Worm (Caenorhabditis elegans) whole organism, L3 larva: ENCODE results near the gene ZK622.1.

Experiments used
- ZK546.5 ChIP-seq: sonication (generic microtip); optimal IDR thresholded peaks from 2 replicates; lab custom pipeline; 2017; ENCODE audit warnings: missing biosample characterization, missing genetic modification characterization
- aly-2 ChIP-seq: fragments of 150-350 bp; optimal IDR thresholded peaks from 2 replicates; lab custom pipeline; 2014; ENCODE audit warnings: missing biosample characterization, missing genetic modification characterization
- ama-1 ChIP-seq: fragments of 150-350 bp; optimal IDR thresholded peaks from 2 replicates; lab custom pipeline; 2018
- ceh-16 ChIP-seq: sonication (generic microtip); optimal IDR thresholded peaks from 2 replicates; lab custom pipeline; 2017; ENCODE audit warnings: missing biosample characterization, missing genetic modification characterization
- ceh-9 ChIP-seq: sonication (generic microtip); optimal IDR thresholded peaks from 2 replicates; lab custom pipeline; 2018; ENCODE audit warnings: missing biosample characterization, missing genetic modification characterization
- daf-12 ChIP-seq: fragments of 150-350 bp; optimal IDR thresholded peaks from 2 replicates; lab custom pipeline; 2014; ENCODE audit warnings: missing biosample characterization, missing genetic modification reagents, missing genetic modification characterization
- egl-27 ChIP-seq: sonication (generic microtip); optimal IDR thresholded peaks from 4 replicates; lab custom pipeline; 2017; ENCODE audit warnings: missing biosample characterization, missing genetic modification reagents, missing genetic modification characterization
- egl-5 ChIP-seq: fragments of 150-350 bp; optimal IDR thresholded peaks from 2 replicates; lab custom pipeline; 2017; ENCODE audit warnings: missing biosample characterization, missing genetic modification reagents, missing genetic modification characterization, inconsistent platforms
- elt-2 ChIP-seq: sonication (generic microtip); optimal IDR thresholded peaks from 2 replicates; lab custom pipeline; 2016; ENCODE audit warnings: missing genetic modification reagents, mild to moderate bottlenecking, missing genetic modification characterization, missing compliant biosample characterization
- fkh-10 ChIP-seq: sonication (generic microtip); optimal IDR thresholded peaks from 2 replicates; lab custom pipeline; 2017; ENCODE audit warnings: missing biosample characterization, missing genetic modification reagents, missing genetic modification characterization
- fos-1 ChIP-seq: fragments of 150-350 bp; optimal IDR thresholded peaks from 2 replicates; lab custom pipeline; 2014; ENCODE audit warnings: missing biosample characterization, missing genetic modification characterization
- hmg-11 ChIP-seq: sonication (generic microtip); optimal IDR thresholded peaks from 2 replicates; lab custom pipeline; 2016; ENCODE audit warnings: missing genetic modification characterization, missing compliant biosample characterization
- jun-1 ChIP-seq: fragments of 150-350 bp; optimal IDR thresholded peaks from 2 replicates; lab custom pipeline; 2014; ENCODE audit warnings: missing biosample characterization, missing genetic modification reagents, missing genetic modification characterization
- lin-15B ChIP-seq: fragments of 150-350 bp; optimal IDR thresholded peaks from 2 replicates; lab custom pipeline; 2014; ENCODE audit warnings: missing biosample characterization, missing genetic modification characterization
- lin-39 ChIP-seq: fragments of 150-350 bp; optimal IDR thresholded peaks from 2 replicates; lab custom pipeline; 2018; ENCODE audit warnings: missing biosample characterization, missing genetic modification reagents, missing genetic modification characterization
- lsy-12 ChIP-seq: sonication (generic microtip); optimal IDR thresholded peaks from 2 replicates; lab custom pipeline; 2016; ENCODE audit warnings: mild to moderate bottlenecking, missing genetic modification characterization, missing compliant biosample characterization
- nfya-1 ChIP-seq: sonication (generic microtip); optimal IDR thresholded peaks from 2 replicates; lab custom pipeline; 2017; ENCODE audit warnings: missing genetic modification characterization, mild to moderate bottlenecking, missing compliant biosample characterization, antibody characterized with exemption, moderate library complexity; ENCODE audit not compliant: insufficient read depth
- nhr-11 ChIP-seq: fragments of 150-350 bp; optimal IDR thresholded peaks from 2 replicates; lab custom pipeline; 2014; ENCODE audit warnings: missing biosample characterization, missing genetic modification characterization
- nhr-12 ChIP-seq: fragments of 150-350 bp; optimal IDR thresholded peaks from 2 replicates; lab custom pipeline; 2014; ENCODE audit warnings: missing biosample characterization, missing genetic modification characterization
- nhr-23 ChIP-seq: fragments of 150-350 bp; optimal IDR thresholded peaks from 2 replicates; lab custom pipeline; 2014; ENCODE audit warnings: missing biosample characterization, missing genetic modification reagents, missing genetic modification characterization
- nhr-25 ChIP-seq: sonication (generic microtip); optimal IDR thresholded peaks from 2 replicates; lab custom pipeline; 2017; ENCODE audit warnings: missing biosample characterization, missing genetic modification characterization
- nhr-28 ChIP-seq: fragments of 150-350 bp; optimal IDR thresholded peaks from 2 replicates; lab custom pipeline; 2014; ENCODE audit warnings: missing biosample characterization, missing genetic modification characterization
- nhr-43 ChIP-seq: sonication (generic microtip); optimal IDR thresholded peaks from 2 replicates; lab custom pipeline; 2016; ENCODE audit warnings: mild to moderate bottlenecking, missing genetic modification characterization, missing compliant biosample characterization; ENCODE audit not compliant: poor library complexity, severe bottlenecking
- nhr-76 ChIP-seq: fragments of 150-350 bp; sonication (generic microtip); optimal IDR thresholded peaks from 5 replicates; lab custom pipeline; 2014; ENCODE audit warnings: missing biosample characterization, missing genetic modification characterization
- nhr-77 ChIP-seq: fragments of 150-350 bp; optimal IDR thresholded peaks from 2 replicates; lab custom pipeline; 2014; ENCODE audit warnings: missing biosample characterization, missing genetic modification characterization
- pha-4 ChIP-seq: fragments of 150-350 bp; optimal IDR thresholded peaks from 2 replicates; lab custom pipeline; 2014; ENCODE audit warnings: missing biosample characterization, missing genetic modification reagents, missing genetic modification characterization
- pqm-1 ChIP-seq: fragments of 150-350 bp; optimal IDR thresholded peaks from 2 replicates; lab custom pipeline; 2017; ENCODE audit warnings: missing biosample characterization, missing genetic modification characterization, inconsistent platforms
- sea-2 ChIP-seq: fragments of 150-350 bp; sonication (generic microtip); optimal IDR thresholded peaks from 4 replicates; lab custom pipeline; 2014; ENCODE audit warnings: missing biosample characterization, missing genetic modification reagents, missing genetic modification characterization
- tbx-2 ChIP-seq: sonication (generic microtip); optimal IDR thresholded peaks from 2 replicates; lab custom pipeline; 2016; ENCODE audit warnings: mild to moderate bottlenecking, missing genetic modification characterization, missing compliant biosample characterization
- unc-39 ChIP-seq: sonication (generic microtip); optimal IDR thresholded peaks from 4 replicates; lab custom pipeline; 2017; ENCODE audit warnings: missing biosample characterization, missing genetic modification characterization
- unc-62 ChIP-seq: fragments of 150-350 bp; sonication (generic microtip); optimal IDR thresholded peaks from 4 replicates; lab custom pipeline; 2014; ENCODE audit warnings: missing biosample characterization, missing genetic modification reagents, missing genetic modification characterization
- zag-1 ChIP-seq: fragments of 150-350 bp; optimal IDR thresholded peaks from 2 replicates; lab custom pipeline; 2014; ENCODE audit warnings: missing biosample characterization, missing genetic modification characterization

ZK622.1 gene

DNA sequence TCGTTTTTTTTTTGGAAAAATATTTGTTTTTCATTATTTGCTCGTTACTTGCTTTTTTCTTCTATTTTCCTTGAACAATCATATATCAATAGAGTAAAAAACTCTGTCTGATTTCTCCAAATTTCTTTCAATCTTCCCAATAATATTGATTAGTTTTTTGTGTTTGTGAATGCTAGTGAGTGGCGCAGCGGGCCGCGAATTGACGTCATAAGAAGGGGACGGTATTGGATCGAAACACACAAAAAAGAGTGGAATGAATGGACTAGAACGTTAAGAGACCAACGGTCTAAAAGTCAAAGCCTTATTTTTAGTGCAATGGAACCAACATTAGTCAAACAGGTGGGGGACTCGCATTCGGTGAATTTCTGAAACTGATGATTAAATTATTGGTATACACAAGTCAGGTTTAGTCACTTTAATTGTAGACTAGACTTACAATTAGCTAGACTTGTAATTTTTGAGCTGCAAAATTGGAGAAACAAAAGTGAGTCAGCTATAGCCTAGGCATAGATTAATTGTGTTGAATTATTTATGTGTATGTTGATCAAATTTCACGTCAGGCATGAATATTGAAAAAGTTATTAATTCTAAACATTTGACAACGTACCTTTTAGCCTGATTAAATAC is 38.2 kb downstream of the ZK622.1 start:
- TF ChIP-seq ceh-16 (no peak), daf-12 (tag; lab: Kevin White, UChicago) (no peak), nhr-11 (tag; lab: Kevin White, UChicago) (peak; percentile 21), ZK546.5 (no peak), nfya-1 (tag; lab: Kevin White, UChicago) (peak; percentile 62), elt-2 (tag; lab: Kevin White, UChicago) (peak; percentile 29), pha-4 (tag; lab: Kevin White, UChicago) (peak; percentile 75), ama-1 (lab: Kevin White, UChicago) (no peak), fkh-10 (no peak), pqm-1 (tag; lab: Kevin White, UChicago) (peak; percentile 39), nhr-28 (no peak), ceh-9 (tag; lab: Kevin White, UChicago) (no peak), nhr-25 (tag; lab: Kevin White, UChicago) (peak; percentile 14), nhr-23 (peak; percentile 9)

DNA sequence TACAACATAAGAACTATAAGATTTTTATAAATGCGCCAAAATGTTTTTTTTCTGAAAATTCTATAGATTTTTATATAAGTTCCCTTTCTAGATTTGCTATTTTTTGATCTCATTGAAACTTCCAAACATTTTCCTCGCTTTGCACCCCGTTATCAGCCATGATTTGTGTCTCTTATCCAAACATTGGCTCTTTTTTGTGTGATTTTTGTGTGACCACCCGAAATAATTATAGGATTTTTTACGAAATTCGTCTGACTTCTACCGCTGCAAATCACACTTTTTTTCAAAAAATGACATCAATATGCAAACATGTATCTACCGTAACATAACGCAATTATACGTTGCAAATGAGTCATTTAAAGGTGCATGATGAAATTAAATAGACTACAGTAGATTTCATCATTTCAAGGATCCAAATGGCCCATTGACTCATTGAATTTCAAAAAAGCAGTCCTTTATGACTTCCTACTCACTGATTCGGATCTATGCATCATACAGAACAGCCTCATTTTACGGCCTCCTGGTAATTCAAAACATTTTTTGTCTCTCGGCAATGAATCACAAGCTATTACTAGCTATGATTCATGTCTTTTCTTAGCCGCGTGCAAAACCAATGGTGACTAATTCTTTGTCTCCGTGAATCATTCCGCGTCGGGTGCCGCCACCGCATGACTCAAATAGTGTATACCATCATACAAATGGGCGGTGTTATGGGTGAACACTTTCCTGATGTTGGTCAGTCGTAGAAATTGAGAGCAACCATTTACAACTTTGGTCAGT is 38.9 kb downstream of the ZK622.1 start:
- no peak for TF ChIP-seq ama-1 (lab: Kevin White, UChicago)
- TF ChIP-seq fos-1 (tag; lab: Kevin White, UChicago): peak; percentile 95
- no peak for TF ChIP-seq lin-39 (tag; lab: Kevin White, UChicago)
- no peak for TF ChIP-seq egl-5 (tag; lab: Kevin White, UChicago)
- no peak for TF ChIP-seq nfya-1 (tag; lab: Kevin White, UChicago)
- TF ChIP-seq nhr-28: no peak
- peak; percentile 71 for TF ChIP-seq elt-2 (tag; lab: Kevin White, UChicago)
- TF ChIP-seq nhr-11 (tag; lab: Kevin White, UChicago): no peak
- peak; percentile 4 for TF ChIP-seq lsy-12 (tag; lab: Kevin White, UChicago)
- peak; percentile 36 for TF ChIP-seq pqm-1 (tag; lab: Kevin White, UChicago)
- TF ChIP-seq pha-4 (tag; lab: Kevin White, UChicago): peak; percentile 53
- no peak for TF ChIP-seq hmg-11 (tag; lab: Kevin White, UChicago)
- TF ChIP-seq jun-1 (tag; lab: Kevin White, UChicago): peak; percentile 85

DNA sequence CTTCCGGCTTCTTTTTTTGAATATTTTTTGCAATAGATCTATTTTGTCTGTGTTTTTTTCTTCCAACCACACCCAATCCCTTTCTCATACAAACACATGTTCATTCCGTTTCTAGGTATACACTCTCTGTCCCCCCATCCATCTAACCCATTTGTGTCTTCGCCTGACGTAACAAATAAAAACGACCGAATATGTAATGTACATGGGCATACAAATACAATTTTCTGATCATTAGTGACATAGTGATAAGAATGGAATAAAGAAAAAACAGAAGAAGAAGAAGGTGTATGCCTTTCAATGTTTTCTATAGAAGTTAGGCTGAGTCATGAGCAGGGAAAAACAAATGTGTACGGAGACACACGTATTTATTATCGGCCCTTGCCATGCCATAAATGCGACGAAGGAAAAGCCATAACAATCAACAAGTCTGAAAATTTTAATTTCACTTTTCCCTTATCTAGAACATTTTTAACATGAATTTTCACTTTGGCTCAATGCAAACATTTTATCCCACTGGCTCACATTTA is 40.2 kb downstream of the ZK622.1 start:
- TF ChIP-seq elt-2 (tag; lab: Kevin White, UChicago): peak; percentile 70
- TF ChIP-seq pha-4 (tag; lab: Kevin White, UChicago): peak; percentile 47
- no peak for TF ChIP-seq nhr-23
- no peak for TF ChIP-seq ceh-9 (tag; lab: Kevin White, UChicago)

DNA sequence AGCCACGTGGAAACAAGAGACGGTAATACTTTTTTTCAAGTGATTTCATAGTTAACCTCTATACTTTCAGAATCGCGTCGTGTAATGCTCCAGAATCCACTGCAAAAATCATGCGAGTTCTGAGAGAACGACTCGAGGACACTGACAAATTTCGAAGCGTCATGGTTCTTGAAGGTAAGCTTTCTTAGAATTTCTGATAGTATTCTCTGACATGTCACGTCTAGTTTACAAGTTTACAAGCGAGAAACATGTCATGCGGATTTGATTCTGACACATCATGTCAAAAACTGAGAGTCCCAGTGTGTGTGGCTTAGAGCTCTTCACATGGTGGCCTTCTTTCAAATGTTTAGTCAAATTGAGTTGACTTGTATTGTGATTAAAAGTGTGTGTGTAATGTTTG is 41.0 kb downstream of the ZK622.1 start:
- no peak for TF ChIP-seq unc-62 (GFP tag; lab: Kevin White, UChicago)
- TF ChIP-seq unc-39 (tag; lab: Kevin White, UChicago): no peak
- no peak for TF ChIP-seq nhr-76 (tag; lab: Kevin White, UChicago)
- no peak for TF ChIP-seq aly-2 (tag; lab: Kevin White, UChicago)
- TF ChIP-seq nhr-28: no peak

DNA sequence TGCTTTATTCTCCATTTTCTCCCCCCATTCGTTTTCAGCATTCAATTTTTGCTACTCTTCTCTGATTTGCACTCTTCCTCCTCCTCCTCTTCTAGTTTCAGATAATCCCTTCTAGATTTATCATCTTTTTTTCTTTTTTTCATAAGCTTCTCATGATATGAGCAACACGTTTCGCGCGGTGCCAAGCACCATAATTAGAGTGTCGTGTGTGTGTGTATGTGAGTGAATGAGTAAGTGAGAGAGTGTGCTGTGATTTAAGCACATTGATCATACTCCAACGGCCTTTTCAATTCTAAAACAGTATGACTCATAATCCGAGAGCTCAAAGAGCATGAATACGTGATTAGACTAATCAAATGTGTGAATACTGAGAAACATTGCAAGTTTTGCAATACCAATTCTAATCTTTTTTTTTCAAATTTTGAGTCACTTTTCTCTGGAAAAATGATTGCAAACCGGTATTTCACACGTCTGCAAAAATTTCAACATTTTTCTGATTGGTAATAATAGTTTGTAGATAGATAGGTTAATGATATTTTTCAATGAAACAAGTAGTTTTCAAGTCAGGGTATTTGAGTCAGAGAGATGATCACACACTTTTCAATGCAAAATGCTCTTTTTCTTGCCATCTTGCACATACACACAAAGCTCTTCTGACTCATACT is 41.9 kb downstream of the ZK622.1 start:
- no peak for TF ChIP-seq lin-15B (tag; lab: Kevin White, UChicago)
- TF ChIP-seq unc-62 (GFP tag; lab: Kevin White, UChicago): no peak
- TF ChIP-seq nhr-43: no peak
- TF ChIP-seq hmg-11 (tag; lab: Kevin White, UChicago): peak; percentile 48
- TF ChIP-seq nhr-11 (tag; lab: Kevin White, UChicago): peak; percentile 28
- peak; percentile 51 for TF ChIP-seq lin-39 (tag; lab: Kevin White, UChicago)
- peak; percentile 11 for TF ChIP-seq elt-2 (tag; lab: Kevin White, UChicago)
- TF ChIP-seq nhr-25 (tag; lab: Kevin White, UChicago): no peak
- peak; percentile 11 for TF ChIP-seq jun-1 (tag; lab: Kevin White, UChicago)

DNA sequence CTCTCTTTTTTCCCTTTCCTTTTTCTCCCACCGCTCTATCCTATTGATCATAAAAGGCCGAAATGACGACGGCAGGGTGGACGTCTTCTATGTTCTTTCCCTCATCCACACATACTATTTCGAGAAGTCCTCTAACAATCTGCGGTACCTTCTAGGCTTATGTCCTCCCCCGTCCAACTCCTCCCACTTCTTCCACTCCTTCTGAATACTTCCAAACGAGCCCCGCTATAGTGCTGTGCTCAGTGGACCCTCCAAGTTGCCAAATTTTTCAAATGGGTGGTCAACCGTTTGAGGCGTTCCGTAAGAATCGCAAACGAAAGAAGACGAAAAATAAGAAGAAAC is 42.4 kb downstream of the ZK622.1 start:
- TF ChIP-seq egl-27 (tag; lab: Kevin White, UChicago) (no peak), lin-15B (tag; lab: Kevin White, UChicago) (peak; percentile 6), fkh-10 (peak; percentile 68), lsy-12 (tag; lab: Kevin White, UChicago) (no peak), lin-39 (tag; lab: Kevin White, UChicago) (peak; percentile 68), egl-5 (tag; lab: Kevin White, UChicago) (peak; percentile 54), nhr-77 (tag; lab: Kevin White, UChicago) (no peak), nhr-12 (no peak), sea-2 (peak; percentile 6), zag-1 (peak; percentile 50), tbx-2 (peak; percentile 46), ama-1 (lab: Kevin White, UChicago) (peak; percentile 66), nfya-1 (tag; lab: Kevin White, UChicago) (peak; percentile 85), nhr-25 (tag; lab: Kevin White, UChicago) (no peak)
- TF ChIP-seq, all 47 proteins: peak for 9
